Fruit fly (Drosophila melanogaster) whole organism, embryonic: Measurements from ENCODE around the gene Patsas.

Source experiments
- B-H2 ChIP-seq: fragments of 200-800 bp; sonication (Bioruptor generic); optimal IDR thresholded peaks from 2 replicates; lab custom pipeline; 2018; ENCODE audit warnings: missing biosample characterization, mild to moderate bottlenecking, missing genetic modification characterization
- BEAF-32 ChIP-seq: fragments of 200-800 bp; sonication (Bioruptor generic); optimal IDR thresholded peaks from 3 replicates; lab custom pipeline; 2017; ENCODE audit warnings: missing biosample characterization, missing genetic modification characterization, mild to moderate bottlenecking, moderate library complexity, missing genetic modification reagents
- Blimp-1 ChIP-seq: fragments of 200-800 bp; sonication (Bioruptor generic); optimal IDR thresholded peaks from 3 replicates; lab custom pipeline; 2018; ENCODE audit warnings: missing biosample characterization, missing genetic modification characterization, mild to moderate bottlenecking, moderate library complexity, missing genetic modification reagents
- CG10431 ChIP-seq: fragments of 200-800 bp; sonication (Bioruptor generic); optimal IDR thresholded peaks from 3 replicates; lab custom pipeline; 2018; ENCODE audit warnings: missing biosample characterization, mild to moderate bottlenecking, missing genetic modification characterization
- CG10565 ChIP-seq: fragments of 200-800 bp; sonication (Bioruptor generic); optimal IDR thresholded peaks from 3 replicates; lab custom pipeline; 2016; ENCODE audit warnings: missing biosample characterization, mild to moderate bottlenecking, missing genetic modification characterization
- CG10654 ChIP-seq: fragments of 200-800 bp; sonication (Bioruptor generic); optimal IDR thresholded peaks from 2 replicates; lab custom pipeline; 2016; ENCODE audit warnings: missing biosample characterization, missing genetic modification characterization
- CG10979 ChIP-seq: fragments of 200-800 bp; sonication (Bioruptor generic); optimal IDR thresholded peaks from 2 replicates; lab custom pipeline; 2018; ENCODE audit warnings: missing biosample characterization, mild to moderate bottlenecking, missing genetic modification characterization, moderate library complexity
- CG11085 ChIP-seq: fragments of 200-800 bp; sonication (Bioruptor generic); IDR thresholded peaks from 2 replicates; pipeline ENCODE4 v1.3.6; 2022; ENCODE audit warnings: missing biosample characterization, missing genetic modification characterization
- CG11560 ChIP-seq: fragments of 200-800 bp; sonication (Bioruptor generic); IDR thresholded peaks from 3 replicates; pipeline ENCODE4 v1.3.6; 2022; ENCODE audit warnings: missing biosample characterization, missing genetic modification characterization
- CG12299 ChIP-seq: fragments of 200-800 bp; sonication (Bioruptor generic); optimal IDR thresholded peaks from 2 replicates; lab custom pipeline; 2018; ENCODE audit warnings: missing biosample characterization, mild to moderate bottlenecking, missing genetic modification characterization
- CG1233 ChIP-seq: fragments of 200-800 bp; sonication (Bioruptor generic); optimal IDR thresholded peaks from 4 replicates; lab custom pipeline; 2018; ENCODE audit warnings: missing biosample characterization, mild to moderate bottlenecking, missing genetic modification characterization
- CG12744 ChIP-seq: fragments of 200-800 bp; sonication (Bioruptor generic); optimal IDR thresholded peaks from 2 replicates; lab custom pipeline; 2016; ENCODE audit warnings: missing biosample characterization, missing genetic modification characterization
- CG13775 ChIP-seq: fragments of 200-800 bp; sonication (Bioruptor generic); optimal IDR thresholded peaks from 3 replicates; lab custom pipeline; 2017; ENCODE audit warnings: missing biosample characterization, mild to moderate bottlenecking, missing genetic modification characterization
- CG1647 ChIP-seq: fragments of 200-800 bp; sonication (Bioruptor generic); optimal IDR thresholded peaks from 3 replicates; lab custom pipeline; 2016; ENCODE audit warnings: missing biosample characterization, missing genetic modification characterization
- CG34376 ChIP-seq: fragments of 200-800 bp; sonication (Bioruptor generic); optimal IDR thresholded peaks from 2 replicates; lab custom pipeline; 2018; ENCODE audit warnings: missing biosample characterization, mild to moderate bottlenecking, missing genetic modification characterization
- CG34422 ChIP-seq: fragments of 200-800 bp; sonication (Bioruptor generic); IDR thresholded peaks from 3 replicates; pipeline ENCODE4 v1.3.6; 2022; ENCODE audit warnings: missing biosample characterization, missing genetic modification characterization
- CG3838 ChIP-seq: fragments of 200-800 bp; sonication (Bioruptor generic); optimal IDR thresholded peaks from 3 replicates; lab custom pipeline; 2016; ENCODE audit warnings: missing biosample characterization, missing genetic modification characterization
- CG3847 ChIP-seq: fragments of 200-800 bp; sonication (Bioruptor generic); IDR thresholded peaks from 2 replicates; pipeline ENCODE4 v1.3.6; 2022; ENCODE audit warnings: missing biosample characterization, missing genetic modification characterization
- CG3995 ChIP-seq: fragments of 200-800 bp; sonication (Bioruptor generic); optimal IDR thresholded peaks from 3 replicates; lab custom pipeline; 2016; ENCODE audit warnings: missing biosample characterization, missing genetic modification characterization
- CG4360 ChIP-seq: fragments of 200-800 bp; sonication (Bioruptor generic); IDR thresholded peaks from 2 replicates; pipeline ENCODE4 v1.3.6; 2022; ENCODE audit warnings: missing biosample characterization, missing genetic modification characterization
- CG43689 ChIP-seq: fragments of 200-800 bp; sonication (Bioruptor generic); IDR thresholded peaks from 2 replicates; pipeline ENCODE4 v1.3.6; 2022; ENCODE audit warnings: missing biosample characterization, missing genetic modification characterization
- CG4730 ChIP-seq: fragments of 200-800 bp; sonication (Bioruptor generic); IDR thresholded peaks from 2 replicates; pipeline ENCODE4 v1.3.6; 2022; ENCODE audit warnings: missing biosample characterization, missing genetic modification characterization
- CG4820 ChIP-seq: fragments of 200-800 bp; sonication (Bioruptor generic); optimal IDR thresholded peaks from 3 replicates; lab custom pipeline; 2016; ENCODE audit warnings: missing biosample characterization, missing genetic modification characterization
- CG8924 ChIP-seq: fragments of 200-800 bp; optimal IDR thresholded peaks from 3 replicates; lab custom pipeline; 2019; ENCODE audit warnings: missing biosample characterization, mild to moderate bottlenecking, missing genetic modification characterization, moderate library complexity
- CG9727 ChIP-seq: fragments of 200-800 bp; sonication (Bioruptor generic); optimal IDR thresholded peaks from 3 replicates; lab custom pipeline; 2017; ENCODE audit warnings: missing biosample characterization, mild to moderate bottlenecking, missing genetic modification characterization
- CG9817 ChIP-seq: fragments of 200-800 bp; sonication (Bioruptor generic); optimal IDR thresholded peaks from 2 replicates; lab custom pipeline; 2018; ENCODE audit warnings: missing biosample characterization, mild to moderate bottlenecking, missing genetic modification characterization, moderate library complexity
- CHES-1-like ChIP-seq: fragments of 200-800 bp; sonication (Bioruptor generic); optimal IDR thresholded peaks from 2 replicates; lab custom pipeline; 2016; ENCODE audit warnings: missing biosample characterization, missing genetic modification characterization
- Dek ChIP-seq: fragments of 200-800 bp; sonication (Bioruptor generic); optimal IDR thresholded peaks from 3 replicates; lab custom pipeline; 2019; ENCODE audit warnings: missing biosample characterization, mild to moderate bottlenecking, missing genetic modification characterization, moderate library complexity
- Hr39 ChIP-seq: fragments of >200 bp; optimal IDR thresholded peaks from 2 replicates; lab custom pipeline; 2017
- MTF-1 ChIP-seq: fragments of 200-800 bp; sonication (Bioruptor generic); optimal IDR thresholded peaks from 2 replicates; lab custom pipeline; 2018; ENCODE audit warnings: missing biosample characterization, mild to moderate bottlenecking, missing genetic modification characterization, borderline replicate concordance
- Med ChIP-seq: fragments of 200-800 bp; sonication (Bioruptor generic); peaks from one replicate; lab custom pipeline; 2016; ENCODE audit warnings: missing biosample characterization, missing genetic modification characterization, mild to moderate bottlenecking, inconsistent platforms, moderate library complexity
- Nf-YC ChIP-seq: fragments of 200-800 bp; optimal IDR thresholded peaks from 3 replicates; lab custom pipeline; 2019; ENCODE audit warnings: missing biosample characterization, mild to moderate bottlenecking, missing genetic modification characterization, moderate library complexity
- Oaz ChIP-seq: fragments of 200-800 bp; sonication (Bioruptor generic); IDR thresholded peaks from 2 replicates; pipeline ENCODE4 v1.3.6; 2022; ENCODE audit warnings: missing biosample characterization, missing genetic modification characterization
- Sry-β ChIP-seq: fragments of 200-800 bp; sonication (Bioruptor generic); optimal IDR thresholded peaks from 2 replicates; lab custom pipeline; 2018; ENCODE audit warnings: missing biosample characterization, mild to moderate bottlenecking, missing genetic modification characterization, moderate library complexity
- abd-A ChIP-seq: fragments of 200-800 bp; sonication (Bioruptor generic); optimal IDR thresholded peaks from 3 replicates; lab custom pipeline; 2019; ENCODE audit warnings: missing biosample characterization, mild to moderate bottlenecking, missing genetic modification characterization, moderate library complexity
- bcd ChIP-seq: fragments of 200-800 bp; sonication (Bioruptor generic); optimal IDR thresholded peaks from 2 replicates; lab custom pipeline; 2017; ENCODE audit warnings: missing biosample characterization, mild to moderate bottlenecking, missing genetic modification characterization
- fd3F ChIP-seq: fragments of 200-800 bp; sonication (Bioruptor generic); optimal IDR thresholded peaks from 2 replicates; lab custom pipeline; 2018; ENCODE audit warnings: missing biosample characterization, mild to moderate bottlenecking, missing genetic modification characterization, moderate library complexity
- gro ChIP-seq: fragments of 200-800 bp; sonication (Bioruptor generic); optimal IDR thresholded peaks from 2 replicates; lab custom pipeline; 2016; ENCODE audit warnings: missing biosample characterization, missing genetic modification characterization
- her ChIP-seq: fragments of 200-800 bp; sonication (Bioruptor generic); optimal IDR thresholded peaks from 2 replicates; lab custom pipeline; 2016; ENCODE audit warnings: missing biosample characterization, missing genetic modification characterization
- jing ChIP-seq: fragments of 200-800 bp; sonication (Bioruptor generic); optimal IDR thresholded peaks from 2 replicates; lab custom pipeline; 2018; ENCODE audit warnings: missing biosample characterization, mild to moderate bottlenecking, missing genetic modification characterization
- knrl ChIP-seq: fragments of 200-800 bp; sonication (Bioruptor generic); IDR thresholded peaks from 3 replicates; pipeline ENCODE4 v1.3.6; 2022; ENCODE audit warnings: missing biosample characterization, missing genetic modification characterization; ENCODE audit not compliant: partially characterized antibody
- odd ChIP-seq: fragments of 200-800 bp; sonication (Bioruptor generic); optimal IDR thresholded peaks from 2 replicates; lab custom pipeline; 2017; ENCODE audit warnings: missing biosample characterization, mild to moderate bottlenecking, missing genetic modification characterization
- otp ChIP-seq: fragments of 200-800 bp; sonication (Bioruptor generic); IDR thresholded peaks from 3 replicates; pipeline ENCODE4, ENCODE4 v1.3.6; 2022; ENCODE audit warnings: missing biosample characterization, missing genetic modification characterization
- pita ChIP-seq: fragments of 200-800 bp; sonication (Bioruptor generic); optimal IDR thresholded peaks from 2 replicates; lab custom pipeline; 2017; ENCODE audit warnings: missing biosample characterization, mild to moderate bottlenecking, missing genetic modification characterization
- prd ChIP-seq, 3 experiments: fragments of >200 bp in 2 of 3; fragments of 200-800 bp in 1 of 3; sonication (Bioruptor generic) in 1 of 3; optimal IDR thresholded peaks in 2 of 3; IDR thresholded peaks in 1 of 3; 2 replicates in 2 of 3; 3 replicates in 1 of 3; pipeline versions ENCODE4 v1.3.6 to Lab custom; 2017 to 2022; ENCODE audit warnings: missing biosample characterization in 1 of 3, missing genetic modification characterization in 1 of 3
- psq ChIP-seq: fragments of 200-800 bp; sonication (Bioruptor generic); optimal IDR thresholded peaks from 2 replicates; lab custom pipeline; 2017; ENCODE audit warnings: missing biosample characterization, missing genetic modification characterization
- row ChIP-seq: fragments of 200-800 bp; sonication (Bioruptor generic); IDR thresholded peaks from 3 replicates; pipeline ENCODE4 v1.3.6; 2022; ENCODE audit warnings: missing biosample characterization, missing genetic modification characterization
- sc ChIP-seq, 3 experiments: fragments of >200 bp in 2 of 3; fragments of 200-800 bp in 1 of 3; sonication (Bioruptor generic) in 1 of 3; optimal IDR thresholded peaks; 2 replicates in 2 of 3; 3 replicates in 1 of 3; lab custom pipeline; 2017; ENCODE audit warnings: mild to moderate bottlenecking in 1 of 3, missing biosample characterization in 1 of 3, missing genetic modification characterization in 1 of 3, missing genetic modification reagents in 1 of 3
- ssp ChIP-seq: fragments of 200-800 bp; sonication (Bioruptor generic); IDR thresholded peaks from 2 replicates; pipeline ENCODE4 v1.3.6; 2022; ENCODE audit warnings: missing biosample characterization, missing genetic modification characterization

Patsas gene

DNA sequence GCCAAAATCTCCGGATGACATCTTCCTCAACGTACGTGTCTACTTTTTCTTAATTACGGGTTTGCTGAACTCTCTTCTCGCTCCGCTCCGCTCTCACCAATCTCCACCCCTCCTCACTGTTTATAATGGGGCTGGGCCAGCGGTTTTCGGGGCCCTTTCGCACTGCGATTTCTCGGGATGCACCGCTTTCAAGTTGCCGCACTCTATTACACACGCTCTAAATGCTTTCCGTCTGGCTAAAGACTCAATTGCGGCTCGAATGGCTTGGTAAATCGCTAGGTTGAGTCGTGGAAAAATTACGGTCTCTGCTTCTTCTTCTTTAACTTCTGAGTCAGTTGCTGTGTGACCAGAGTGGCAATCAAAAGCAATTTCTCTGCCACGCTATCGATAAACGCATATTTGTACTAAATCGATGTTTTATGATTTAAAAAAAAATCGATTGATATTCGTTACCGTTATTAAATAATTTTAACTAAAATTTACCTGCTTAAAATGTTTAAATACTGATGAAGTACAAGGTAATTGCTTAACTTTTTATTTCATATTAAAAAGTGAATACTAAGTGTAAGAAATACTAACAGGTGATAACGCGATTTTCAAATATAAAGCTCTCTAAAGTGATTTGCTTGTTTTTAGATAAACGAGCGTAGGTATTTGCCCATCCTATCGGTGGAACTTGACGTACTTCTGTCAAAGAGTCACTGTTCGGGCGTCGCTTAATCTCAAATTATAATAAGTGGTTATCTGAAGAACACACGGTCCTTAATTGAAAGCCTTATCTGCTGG is 5.9 kb upstream of the Patsas start, which contains the start of the genes Rab6 and Phae1 (continued):
- TF ChIP-seq CG1233 (GFP tag; lab: Kevin White, UChicago) (no peak), abd-A (tag; lab: Kevin White, UChicago) (no peak), CG13775 (GFP tag; lab: Kevin White, UChicago) (no peak), otp (GFP tag; lab: Robert Waterston, UW) (no peak), CG12744 (GFP tag; lab: Kevin White, UChicago) (no peak), her (GFP tag; lab: Kevin White, UChicago) (peak; percentile 6), BEAF-32 (GFP tag; lab: Kevin White, UChicago) (peak; percentile 75), ssp (GFP tag; lab: Robert Waterston, UW) (no peak), CG10431 (GFP tag; lab: Kevin White, UChicago) (no peak), CG12299 (tag; lab: Kevin White, UChicago) (peak; percentile 14), Dek (tag; lab: Kevin White, UChicago) (no peak), bcd (GFP tag; lab: Kevin White, UChicago) (no peak), CG34422 (GFP tag; lab: Robert Waterston, UW) (peak; percentile 85; the same call in 1 of the 3 replicates), CG1647 (no peak), gro (GFP tag; lab: Kevin White, UChicago) (peak; percentile 29), CG4820 (GFP tag; lab: Kevin White, UChicago) (no peak), B-H2 (GFP tag; lab: Kevin White, UChicago) (no peak), row (GFP tag; lab: Robert Waterston, UW) (0 out of 3 replicates have a peak, but pooled peaks have one; percentile 24), odd (GFP tag; lab: Kevin White, UChicago) (no peak), Oaz (no peak), MTF-1 (GFP tag; lab: Kevin White, UChicago) (no peak), CG9727 (GFP tag; lab: Kevin White, UChicago) (no peak), CHES-1-like (GFP tag; lab: Kevin White, UChicago) (peak; percentile 41), CG11085 (GFP tag; lab: Robert Waterston, UW) (no peak), CG34376 (GFP tag; lab: Kevin White, UChicago) (no peak), prd (optimal IDR thresholded peaks at IDR 0.05; lab: Kevin White, UChicago) (no peak), prd (GFP tag; IDR thresholded peaks at IDR 0.05; lab: Robert Waterston, UW) (no peak), Sry-β (GFP tag; lab: Kevin White, UChicago) (no peak), knrl (GFP tag; lab: Robert Waterston, UW) (peak; percentile 82), CG8924 (no peak), CG3838 (no peak), CG11560 (peak; percentile 83; the same call in 2 of the 3 replicates), Hr39 (no peak), CG9817 (tag; lab: Kevin White, UChicago) (no peak), CG3995 (GFP tag; lab: Kevin White, UChicago) (peak; percentile 89), CG4360 (no peak), jing (GFP tag; lab: Kevin White, UChicago) (no peak), Nf-YC (tag; lab: Kevin White, UChicago) (peak; percentile 40), CG4730 (GFP tag; lab: Robert Waterston, UW) (no peak), CG10654 (GFP tag; lab: Kevin White, UChicago) (no peak), CG43689 (GFP tag; lab: Robert Waterston, UW) (no peak; the same call in 1 of the 2 replicates), CG10979 (tag; lab: Kevin White, UChicago) (no peak), Med (GFP tag; lab: Kevin White, UChicago) (peak; percentile 57), CG3847 (GFP tag; lab: Robert Waterston, UW) (peak; percentile 30; the same call in 1 of the 2 replicates), sc (optimal IDR thresholded peaks at IDR 0.05; lab: Kevin White, UChicago) (no peak), sc (GFP tag; optimal IDR thresholded peaks at IDR 0.05; lab: Kevin White, UChicago) (no peak), CG10565 (GFP tag; lab: Kevin White, UChicago) (no peak), Blimp-1 (GFP tag; lab: Kevin White, UChicago) (no peak), fd3F (GFP tag; lab: Kevin White, UChicago) (no peak), psq (GFP tag; lab: Kevin White, UChicago) (no peak), pita (GFP tag; lab: Kevin White, UChicago) (no peak)
